Fruit fly (Drosophila melanogaster): ENCODE results near the gene r-l.

DNA sequence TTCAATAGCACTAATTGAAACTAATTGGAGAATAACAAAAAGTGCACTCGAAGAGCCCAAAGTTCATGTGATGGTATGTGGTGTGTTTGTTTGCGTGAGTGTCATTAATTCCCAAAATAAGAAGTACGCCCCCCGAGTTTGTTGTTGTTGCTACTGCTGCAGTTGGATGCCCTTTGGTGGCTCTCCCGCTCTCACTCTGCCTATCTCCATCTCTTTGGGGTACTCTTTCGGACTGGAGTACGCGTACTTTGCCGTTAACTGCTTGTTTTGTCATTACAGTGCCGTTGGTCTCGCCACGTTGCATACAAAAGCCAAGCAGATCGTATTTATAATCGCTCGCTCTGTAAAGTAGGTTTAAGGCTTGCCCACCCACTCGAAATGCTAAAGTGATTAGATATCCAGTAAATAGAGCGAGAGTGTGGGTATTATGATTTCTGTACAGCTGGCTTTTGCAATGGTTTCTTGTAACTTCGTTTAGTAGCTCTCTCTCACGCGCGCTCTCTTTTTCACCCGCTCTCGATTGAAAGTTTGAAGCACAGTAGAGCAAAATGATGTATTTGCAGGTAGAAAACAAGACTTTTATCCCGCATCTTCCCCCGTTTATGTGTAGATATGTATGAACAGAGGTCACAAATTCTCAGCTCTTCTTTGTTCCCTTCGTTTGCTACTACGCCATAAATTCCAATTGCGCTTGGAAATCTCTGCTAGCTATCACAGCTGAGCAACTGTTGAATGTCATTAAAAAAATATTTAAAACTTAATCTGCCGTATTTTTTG, 39.0 kb upstream of the r-l start:
- TF ChIP-seq GATAd (GFP tag; optimal IDR thresholded peaks at IDR 0.05) (no peak), Hr78 (GFP tag; optimal IDR thresholded peaks at IDR 0.05) (no peak), br (GFP tag; optimal IDR thresholded peaks at IDR 0.05) (peak; percentile 23), rgr (GFP tag; optimal IDR thresholded peaks at IDR 0.05) (peak; percentile 47), Dif (GFP tag; optimal IDR thresholded peaks at IDR 0.05; ENCODE audit: partially characterized antibody) (peak; percentile 54), woc (GFP tag; optimal IDR thresholded peaks at IDR 0.05) (peak; percentile 42), h (GFP tag; optimal IDR thresholded peaks at IDR 0.05) (peak; percentile 51), Dfd (GFP tag; optimal IDR thresholded peaks at IDR 0.05) (no peak), fru (GFP tag; optimal IDR thresholded peaks at IDR 0.05) (peak; percentile 25), brk (GFP tag; optimal IDR thresholded peaks at IDR 0.05) (no peak), tai (GFP tag; optimal IDR thresholded peaks at IDR 0.05) (no peak), Hnf4 (GFP tag; optimal IDR thresholded peaks at IDR 0.05) (peak; percentile 19)
